Fruit fly (Drosophila melanogaster) whole organism, embryonic: Measurements from ENCODE around the gene CG7742.

ENCODE experiments used
- Blimp-1 ChIP-seq: fragments of 200-800 bp; sonication (Bioruptor generic); optimal IDR thresholded peaks from 3 replicates; lab custom pipeline; 2018; ENCODE audit warnings: missing biosample characterization, missing genetic modification characterization, mild to moderate bottlenecking, moderate library complexity, missing genetic modification reagents
- BtbVII ChIP-seq: fragments of 200-800 bp; sonication (Bioruptor generic); optimal IDR thresholded peaks from 3 replicates; lab custom pipeline; 2017; ENCODE audit warnings: missing biosample characterization, mild to moderate bottlenecking, missing genetic modification characterization
- CG11085 ChIP-seq: fragments of 200-800 bp; sonication (Bioruptor generic); IDR thresholded peaks from 2 replicates; pipeline ENCODE4 v1.3.6; 2022; ENCODE audit warnings: missing biosample characterization, missing genetic modification characterization
- CG11504 ChIP-seq: fragments of 200-800 bp; sonication (Bioruptor generic); optimal IDR thresholded peaks from 3 replicates; lab custom pipeline; 2019; ENCODE audit warnings: missing biosample characterization, mild to moderate bottlenecking, missing genetic modification characterization, moderate library complexity
- CG11695 ChIP-seq: fragments of 200-800 bp; sonication (Bioruptor generic); IDR thresholded peaks from 3 replicates; pipeline ENCODE4 v1.3.6; 2022; ENCODE audit warnings: missing biosample characterization, missing genetic modification characterization
- CG12744 ChIP-seq: fragments of 200-800 bp; sonication (Bioruptor generic); optimal IDR thresholded peaks from 2 replicates; lab custom pipeline; 2016; ENCODE audit warnings: missing biosample characterization, missing genetic modification characterization
- CG1603 ChIP-seq: fragments of 200-800 bp; sonication (Bioruptor generic); optimal IDR thresholded peaks from 2 replicates; lab custom pipeline; 2019; ENCODE audit warnings: missing biosample characterization, mild to moderate bottlenecking, missing genetic modification characterization, moderate library complexity
- CG17568 ChIP-seq: fragments of 200-800 bp; sonication (Bioruptor generic); optimal IDR thresholded peaks from 2 replicates; lab custom pipeline; 2018; ENCODE audit warnings: missing biosample characterization, mild to moderate bottlenecking, missing genetic modification characterization, moderate library complexity
- CG18262 ChIP-seq: fragments of 200-800 bp; optimal IDR thresholded peaks from 3 replicates; lab custom pipeline; 2019; ENCODE audit warnings: missing biosample characterization, mild to moderate bottlenecking, missing genetic modification characterization, moderate library complexity
- CG2116 ChIP-seq: fragments of 200-800 bp; sonication (Bioruptor generic); optimal IDR thresholded peaks from 3 replicates; lab custom pipeline; 2018; ENCODE audit warnings: missing biosample characterization, mild to moderate bottlenecking, missing genetic modification characterization
- CG2678 ChIP-seq: fragments of 200-800 bp; sonication (Bioruptor generic); optimal IDR thresholded peaks from 3 replicates; lab custom pipeline; 2019; ENCODE audit warnings: missing biosample characterization, mild to moderate bottlenecking, missing genetic modification characterization, moderate library complexity
- CG4360 ChIP-seq: fragments of 200-800 bp; sonication (Bioruptor generic); IDR thresholded peaks from 2 replicates; pipeline ENCODE4 v1.3.6; 2022; ENCODE audit warnings: missing biosample characterization, missing genetic modification characterization
- CG5180 ChIP-seq: fragments of 200-800 bp; sonication (Bioruptor generic); optimal IDR thresholded peaks from 3 replicates; lab custom pipeline; 2017; ENCODE audit warnings: missing biosample characterization, missing genetic modification characterization, mild to moderate bottlenecking, moderate library complexity, missing genetic modification reagents
- CG7556 ChIP-seq: fragments of 200-800 bp; sonication (Bioruptor generic); optimal IDR thresholded peaks from 2 replicates; lab custom pipeline; 2017; ENCODE audit warnings: missing biosample characterization, mild to moderate bottlenecking, missing genetic modification characterization
- CG8924 ChIP-seq: fragments of 200-800 bp; optimal IDR thresholded peaks from 3 replicates; lab custom pipeline; 2019; ENCODE audit warnings: missing biosample characterization, mild to moderate bottlenecking, missing genetic modification characterization, moderate library complexity
- CG9876 ChIP-seq: fragments of 200-800 bp; sonication (Bioruptor generic); optimal IDR thresholded peaks from 2 replicates; lab custom pipeline; 2016; ENCODE audit warnings: missing biosample characterization, missing genetic modification characterization
- Drgx ChIP-seq: fragments of 200-800 bp; sonication (Bioruptor generic); IDR thresholded peaks from 2 replicates; pipeline ENCODE4 v1.3.6; 2022; ENCODE audit warnings: missing biosample characterization, missing genetic modification characterization
- Ets65A ChIP-seq: fragments of 200-800 bp; sonication (Bioruptor generic); peaks from one replicate; lab custom pipeline; 2016; ENCODE audit warnings: missing biosample characterization, missing genetic modification characterization
- Hmx ChIP-seq: fragments of 200-800 bp; sonication (Bioruptor generic); optimal IDR thresholded peaks from 2 replicates; lab custom pipeline; 2016; ENCODE audit warnings: missing biosample characterization, missing genetic modification characterization
- Hr78 ChIP-seq, 2 experiments: fragments of 200-800 bp in 1 of 2; fragments of >200 bp in 1 of 2; sonication (Bioruptor generic) in 1 of 2; optimal IDR thresholded peaks; 2 replicates each; lab custom pipeline; 2017 to 2019; ENCODE audit warnings: missing biosample characterization in 2 of 2, missing genetic modification characterization in 2 of 2, mild to moderate bottlenecking in 1 of 2, moderate library complexity in 1 of 2
- Mad ChIP-seq: fragments of 200-800 bp; sonication (Bioruptor generic); optimal IDR thresholded peaks from 2 replicates; lab custom pipeline; 2016; ENCODE audit warnings: missing biosample characterization, missing genetic modification characterization
- Med ChIP-seq: fragments of 200-800 bp; sonication (Bioruptor generic); peaks from one replicate; lab custom pipeline; 2016; ENCODE audit warnings: missing biosample characterization, missing genetic modification characterization, mild to moderate bottlenecking, inconsistent platforms, moderate library complexity
- Sox102F ChIP-seq: fragments of 200-800 bp; sonication (Bioruptor generic); optimal IDR thresholded peaks from 2 replicates; lab custom pipeline; 2018; ENCODE audit warnings: missing biosample characterization, mild to moderate bottlenecking, missing genetic modification characterization, moderate library complexity
- Usf ChIP-seq: fragments of 200-800 bp; sonication (Bioruptor generic); optimal IDR thresholded peaks from 2 replicates; lab custom pipeline; 2017; ENCODE audit warnings: missing genotype, missing biosample characterization, missing genetic modification characterization
- YL-1 ChIP-seq: fragments of 200-800 bp; sonication (Bioruptor generic); optimal IDR thresholded peaks from 3 replicates; lab custom pipeline; 2017; ENCODE audit warnings: missing biosample characterization, mild to moderate bottlenecking, missing genetic modification characterization
- ase ChIP-seq: fragments of 200-800 bp; sonication (Bioruptor generic); IDR thresholded peaks from 3 replicates; pipeline ENCODE4 v1.3.6; 2022; ENCODE audit warnings: missing biosample characterization, missing genetic modification characterization
- chif ChIP-seq, 2 experiments: fragments of 200-800 bp; sonication (Bioruptor generic); optimal IDR thresholded peaks; 3 replicates each; lab custom pipeline; 2016; ENCODE audit warnings: missing biosample characterization in 2 of 2, missing genetic modification characterization in 2 of 2
- corto ChIP-seq: fragments of 200-800 bp; sonication (Bioruptor generic); optimal IDR thresholded peaks from 2 replicates; lab custom pipeline; 2016; ENCODE audit warnings: missing biosample characterization, mild to moderate bottlenecking, missing genetic modification characterization, moderate library complexity
- crc ChIP-seq: fragments of 200-800 bp; sonication (Bioruptor generic); optimal IDR thresholded peaks from 2 replicates; lab custom pipeline; 2016; ENCODE audit warnings: missing biosample characterization, missing genetic modification characterization
- crol ChIP-seq: fragments of 200-800 bp; sonication (Bioruptor generic); IDR thresholded peaks from 2 replicates; pipeline ENCODE4 v1.3.6; 2022; ENCODE audit warnings: missing biosample characterization, missing genetic modification characterization
- ems ChIP-seq: fragments of 200-800 bp; sonication (Bioruptor generic); optimal IDR thresholded peaks from 3 replicates; lab custom pipeline; 2016; ENCODE audit warnings: missing biosample characterization, missing genetic modification characterization
- fd96Cb ChIP-seq: fragments of 200-800 bp; sonication (Bioruptor generic); optimal IDR thresholded peaks from 2 replicates; lab custom pipeline; 2018; ENCODE audit warnings: missing biosample characterization, mild to moderate bottlenecking, missing genetic modification characterization, moderate library complexity
- gem ChIP-seq: fragments of 200-800 bp; sonication (Bioruptor generic); optimal IDR thresholded peaks from 2 replicates; lab custom pipeline; 2019; ENCODE audit warnings: missing biosample characterization, mild to moderate bottlenecking, missing genetic modification characterization, moderate library complexity
- grau ChIP-seq: fragments of 200-800 bp; optimal IDR thresholded peaks from 3 replicates; lab custom pipeline; 2019; ENCODE audit warnings: missing biosample characterization, mild to moderate bottlenecking, missing genetic modification characterization, moderate library complexity
- gsb-n ChIP-seq: fragments of 200-800 bp; sonication (Bioruptor generic); optimal IDR thresholded peaks from 3 replicates; lab custom pipeline; 2018; ENCODE audit warnings: missing biosample characterization, mild to moderate bottlenecking, missing genetic modification characterization
- ind ChIP-seq: fragments of 200-800 bp; sonication (Bioruptor generic); optimal IDR thresholded peaks from 3 replicates; lab custom pipeline; 2016; ENCODE audit warnings: missing biosample characterization, missing genetic modification characterization
- kni ChIP-seq: fragments of 200-800 bp; sonication (Bioruptor generic); optimal IDR thresholded peaks from 3 replicates; lab custom pipeline; 2017; ENCODE audit warnings: mild to moderate bottlenecking, missing biosample characterization, missing genetic modification reagents, missing genetic modification characterization
- lbe ChIP-seq: fragments of 200-800 bp; sonication (Bioruptor generic); optimal IDR thresholded peaks from 2 replicates; lab custom pipeline; 2016; ENCODE audit warnings: missing biosample characterization, mild to moderate bottlenecking, missing genetic modification characterization
- p53 ChIP-seq: fragments of 200-800 bp; sonication (Bioruptor generic); optimal IDR thresholded peaks from 2 replicates; lab custom pipeline; 2016; ENCODE audit warnings: missing biosample characterization, missing genetic modification characterization
- peb ChIP-seq: fragments of 200-800 bp; sonication (Bioruptor generic); IDR thresholded peaks from 2 replicates; pipeline ENCODE4 v1.3.6; 2022; ENCODE audit warnings: missing biosample characterization, missing genetic modification characterization
- pros ChIP-seq: fragments of 200-800 bp; sonication (Bioruptor generic); optimal IDR thresholded peaks from 3 replicates; lab custom pipeline; 2019; ENCODE audit warnings: missing biosample characterization, mild to moderate bottlenecking, missing genetic modification characterization, moderate library complexity
- repo ChIP-seq: fragments of 200-800 bp; sonication (Bioruptor generic); optimal IDR thresholded peaks from 2 replicates; lab custom pipeline; 2016; ENCODE audit warnings: missing biosample characterization, missing genetic modification characterization
- seq ChIP-seq: fragments of 200-800 bp; sonication (Bioruptor generic); IDR thresholded peaks from 2 replicates; pipeline ENCODE4 v1.3.6; 2022; ENCODE audit warnings: missing biosample characterization, missing genetic modification characterization
- sna ChIP-seq: fragments of 200-800 bp; sonication (Bioruptor generic); IDR thresholded peaks from 2 replicates; pipeline ENCODE4 v1.3.6; 2022; ENCODE audit warnings: missing biosample characterization, missing genetic modification characterization; ENCODE audit not compliant: partially characterized antibody
- stc ChIP-seq: fragments of 200-800 bp; sonication (Bioruptor generic); IDR thresholded peaks from 2 replicates; pipeline ENCODE4 v1.3.6; 2022; ENCODE audit warnings: missing biosample characterization, missing genetic modification characterization
- stwl ChIP-seq: fragments of 200-800 bp; sonication (Bioruptor generic); optimal IDR thresholded peaks from 3 replicates; lab custom pipeline; 2018; ENCODE audit warnings: missing biosample characterization, mild to moderate bottlenecking, missing genetic modification characterization, moderate library complexity
- twi ChIP-seq: fragments of 200-800 bp; optimal IDR thresholded peaks from 2 replicates; lab custom pipeline; 2019; ENCODE audit warnings: missing biosample characterization, mild to moderate bottlenecking, missing genetic modification characterization, moderate library complexity

The CG7742 gene

dm6 chr2L:5256036-5256846, 41.4 kb upstream of the CG7742 start (continued):
- TF ChIP-seq chif (GFP tag; optimal IDR thresholded peaks at IDR 0.05; lab: Kevin White, UChicago): peak; percentile 20 to 42
- peak; percentile 66 for TF ChIP-seq twi (tag; lab: Kevin White, UChicago)
- TF ChIP-seq ind (GFP tag; lab: Kevin White, UChicago): no peak
- 0 out of 2 replicates have a peak, but pooled peaks have one; percentile 46 for TF ChIP-seq CG4360 (GFP tag; lab: Robert Waterston, UW)
- peak; percentile 86 for TF ChIP-seq kni (GFP tag; lab: Kevin White, UChicago)
- TF ChIP-seq CG5180 (GFP tag; lab: Kevin White, UChicago): peak; percentile 56
- TF ChIP-seq crol: peak; percentile 31; the same call in 1 of the 2 replicates
- TF ChIP-seq pros (GFP tag; lab: Kevin White, UChicago): peak; percentile 23
- TF ChIP-seq crc: no peak
- TF ChIP-seq corto (GFP tag; lab: Kevin White, UChicago): peak; percentile 79
- peak; percentile 34 for TF ChIP-seq CG2678 (tag; lab: Kevin White, UChicago)
- TF ChIP-seq Hmx (GFP tag; lab: Kevin White, UChicago): no peak
- no peak for TF ChIP-seq CG11085
- TF ChIP-seq YL-1 (GFP tag; lab: Kevin White, UChicago): peak; percentile 49
- no peak for TF ChIP-seq CG9876 (GFP tag; lab: Kevin White, UChicago)
- TF ChIP-seq seq (GFP tag; lab: Robert Waterston, UW): no peak
- peak; percentile 25 for TF ChIP-seq stwl (tag; lab: Kevin White, UChicago)
- TF ChIP-seq grau (tag; lab: Kevin White, UChicago): peak; percentile 17
- TF ChIP-seq CG12744 (GFP tag; lab: Kevin White, UChicago): no peak
- peak; percentile 46; the same call in 1 of the 2 replicates for TF ChIP-seq peb (GFP tag; lab: Robert Waterston, UW)
- TF ChIP-seq Mad (GFP tag; lab: Kevin White, UChicago): no peak
- TF ChIP-seq BtbVII: peak; percentile 25
- TF ChIP-seq stc (GFP tag; lab: Robert Waterston, UW): peak; percentile 21; the same call in 1 of the 2 replicates
- TF ChIP-seq CG7556 (GFP tag; lab: Kevin White, UChicago): peak; percentile 45
- peak; percentile 41 for TF ChIP-seq CG8924
- peak; percentile 43 for TF ChIP-seq Drgx (GFP tag; lab: Robert Waterston, UW)
- peak; percentile 5 for TF ChIP-seq ems (GFP tag; lab: Kevin White, UChicago)
- TF ChIP-seq Usf: no peak
- peak; percentile 43 for TF ChIP-seq CG2116 (GFP tag; lab: Kevin White, UChicago)
- peak; percentile 64 for TF ChIP-seq CG17568 (GFP tag; lab: Kevin White, UChicago)
- TF ChIP-seq sna (GFP tag; lab: Robert Waterston, UW): no peak
- peak; percentile 65 for TF ChIP-seq gsb-n (tag; lab: Kevin White, UChicago)
- TF ChIP-seq repo (GFP tag; lab: Kevin White, UChicago): no peak

DNA sequence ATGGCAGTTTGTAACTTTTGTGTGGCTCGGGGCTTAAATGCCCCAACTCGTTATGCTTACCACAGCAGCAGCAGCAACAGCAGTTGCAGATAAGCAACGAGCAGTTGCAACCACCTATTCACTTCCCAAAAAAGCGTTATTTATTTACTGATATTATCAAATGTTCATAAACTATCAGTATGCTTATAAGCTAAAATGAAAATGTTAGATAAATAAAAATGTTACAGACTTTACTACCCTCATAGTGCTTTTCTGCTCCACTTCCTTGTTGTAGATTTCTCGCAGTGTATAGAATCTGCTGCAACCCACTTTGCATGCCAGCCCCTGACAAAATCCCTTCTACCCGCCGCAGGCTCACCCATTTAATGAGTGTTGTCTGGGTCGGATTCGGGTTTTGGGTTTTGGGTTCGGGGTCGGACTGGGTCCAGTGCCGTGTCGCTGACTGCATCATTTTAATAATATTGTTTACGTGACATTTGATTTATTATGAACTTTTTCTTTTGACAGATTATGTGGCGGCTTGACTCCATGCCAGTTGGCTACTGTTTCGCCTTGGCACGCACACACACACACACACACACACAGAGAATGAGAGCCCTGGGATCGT, 39.3 kb upstream of the CG7742 start:
- TF ChIP-seq Mad (GFP tag; lab: Kevin White, UChicago) (no peak), Hr78 (GFP tag; optimal IDR thresholded peaks at IDR 0.05; lab: Kevin White, UChicago) (no peak), CG11504 (tag; lab: Kevin White, UChicago) (peak; percentile 26), lbe (GFP tag; lab: Kevin White, UChicago) (peak; percentile 85), CG18262 (tag; lab: Kevin White, UChicago) (peak; percentile 23), Blimp-1 (GFP tag; lab: Kevin White, UChicago) (peak; percentile 20), CG2678 (tag; lab: Kevin White, UChicago) (peak; percentile 2), Drgx (GFP tag; lab: Robert Waterston, UW) (peak; percentile 72), Ets65A (GFP tag; lab: Kevin White, UChicago) (peak; percentile 6), fd96Cb (tag; lab: Kevin White, UChicago) (peak; percentile 10), p53 (no peak), ase (GFP tag; lab: Robert Waterston, UW) (no peak), Med (GFP tag; lab: Kevin White, UChicago) (peak; percentile 56), CG11695 (GFP tag; lab: Robert Waterston, UW) (no peak), CG1603 (tag; lab: Kevin White, UChicago) (peak; percentile 52), gem (tag; lab: Kevin White, UChicago) (peak; percentile 29), Sox102F (GFP tag; lab: Kevin White, UChicago) (peak; percentile 28)
